Fruit fly (Drosophila melanogaster): ENCODE measurements around the gene CG42834.

Gene CG42834

dm6 chr3R:17401289-17401752, 17.2 kb upstream of the CG42834 start (continued):
- peak; percentile 82 for TF ChIP-seq Hsf (GFP tag; optimal IDR thresholded peaks at IDR 0.05)
- TF ChIP-seq pita (GFP tag; optimal IDR thresholded peaks at IDR 0.05), result no peak
- peak; percentile 61 for TF ChIP-seq Lhr (GFP tag; optimal IDR thresholded peaks at IDR 0.05)
- TF ChIP-seq CG3847 (GFP tag; IDR thresholded peaks at IDR 0.05), result peak; percentile 40
- peak; percentile 54 for TF ChIP-seq nmo (GFP tag; optimal IDR thresholded peaks at IDR 0.05)
- peak; percentile 62 for TF ChIP-seq ranshi (GFP tag; IDR thresholded peaks at IDR 0.05)
- peak; percentile 60 for TF ChIP-seq CG11504 (tag; optimal IDR thresholded peaks at IDR 0.05)
- TF ChIP-seq CG13894 (tag; optimal IDR thresholded peaks at IDR 0.05), result no peak
- TF ChIP-seq slbo (GFP tag; IDR thresholded peaks at IDR 0.05), result peak; percentile 67
- TF ChIP-seq tup (GFP tag; optimal IDR thresholded peaks at IDR 0.05), result no peak
- TF ChIP-seq sim (GFP tag; IDR thresholded peaks at IDR 0.05), result no peak
- peak; percentile 16 for TF ChIP-seq CG10267 (tag; optimal IDR thresholded peaks at IDR 0.05)
- no peak for TF ChIP-seq CG14014 (GFP tag; IDR thresholded peaks at IDR 0.05)
- no peak for TF ChIP-seq h (optimal IDR thresholded peaks at IDR 0.05)
- TF ChIP-seq cad (GFP tag; optimal IDR thresholded peaks at IDR 0.05), result no peak
- no peak for TF ChIP-seq Asciz (GFP tag; optimal IDR thresholded peaks at IDR 0.05)
- no peak for TF ChIP-seq CG10431 (GFP tag; optimal IDR thresholded peaks at IDR 0.05)
- TF ChIP-seq CG2678 (tag; optimal IDR thresholded peaks at IDR 0.05), result peak; percentile 59
- no peak for TF ChIP-seq CG3065 (GFP tag; optimal IDR thresholded peaks at IDR 0.05)
- peak; percentile 22 for TF ChIP-seq CG1602 (GFP tag; optimal IDR thresholded peaks at IDR 0.05)
- no peak for TF ChIP-seq CG16863 (GFP tag; optimal IDR thresholded peaks at IDR 0.05)
- no peak for TF ChIP-seq Usf (GFP tag; optimal IDR thresholded peaks at IDR 0.05)
- TF ChIP-seq gsb-n (tag; optimal IDR thresholded peaks at IDR 0.05), result peak; percentile 52
- TF ChIP-seq Mes4 (GFP tag; optimal IDR thresholded peaks at IDR 0.05), result peak; percentile 27
- no peak for TF ChIP-seq danr (GFP tag; IDR thresholded peaks at IDR 0.05)
- TF ChIP-seq CG33557 (GFP tag; optimal IDR thresholded peaks at IDR 0.05), result no peak
- TF ChIP-seq sd (tag; optimal IDR thresholded peaks at IDR 0.05), result peak; percentile 24
- peak; percentile 45; the same call in 1 of the 2 replicates for TF ChIP-seq CG6272 (GFP tag; IDR thresholded peaks at IDR 0.05)
- TF ChIP-seq z (GFP tag; IDR thresholded peaks at IDR 0.05), result no peak
- TF ChIP-seq caup (GFP tag; optimal IDR thresholded peaks at IDR 0.05; ENCODE audit: severe bottlenecking), result peak; percentile 11
- TF ChIP-seq Trl (optimal IDR thresholded peaks at IDR 0.05), result no peak
- TF ChIP-seq Trl (GFP tag; optimal IDR thresholded peaks at IDR 0.05), result peak; percentile 53
- TF ChIP-seq CG10274 (GFP tag; optimal IDR thresholded peaks at IDR 0.05), result no peak
- 0 out of 3 replicates have a peak, but pooled peaks have one; percentile 27 for TF ChIP-seq Aef1 (GFP tag; IDR thresholded peaks at IDR 0.05)
- no peak for TF ChIP-seq CG6854 (GFP tag; optimal IDR thresholded peaks at IDR 0.05)
- TF ChIP-seq CG13287 (GFP tag; IDR thresholded peaks at IDR 0.05; ENCODE audit: partially characterized antibody), result peak; percentile 86
- TF ChIP-seq CG18476 (GFP tag; optimal IDR thresholded peaks at IDR 0.05), result peak; percentile 23
- TF ChIP-seq Pdp1 (GFP tag; optimal IDR thresholded peaks at IDR 0.05), result peak; percentile 61 to 85
- TF ChIP-seq CG12155 (GFP tag; optimal IDR thresholded peaks at IDR 0.05), result peak; percentile 53
- peak; percentile 15 for TF ChIP-seq ERR (GFP tag; optimal IDR thresholded peaks at IDR 0.05)
- peak; percentile 50 for TF ChIP-seq CG14441 (GFP tag; IDR thresholded peaks at IDR 0.05)
- peak; percentile 49 for TF ChIP-seq CG15269 (tag; optimal IDR thresholded peaks at IDR 0.05)
- peak; percentile 4 for TF ChIP-seq CG33213 (GFP tag; optimal IDR thresholded peaks at IDR 0.05)
- peak; percentile 82 for TF ChIP-seq HLH4C (GFP tag; IDR thresholded peaks at IDR 0.05; ENCODE audit: partially characterized antibody)
- no peak for TF ChIP-seq CG12219 (GFP tag; optimal IDR thresholded peaks at IDR 0.05)
- TF ChIP-seq kah (GFP tag; optimal IDR thresholded peaks at IDR 0.05), result no peak
- peak; percentile 62 for TF ChIP-seq Sox102F (GFP tag; optimal IDR thresholded peaks at IDR 0.05)
- peak; percentile 91 for TF ChIP-seq CG30020 (tag; optimal IDR thresholded peaks at IDR 0.05)
- TF ChIP-seq Myb (GFP tag; optimal IDR thresholded peaks at IDR 0.05), result peak; percentile 49
- TF ChIP-seq stwl (tag; optimal IDR thresholded peaks at IDR 0.05), result peak; percentile 81
- no peak for TF ChIP-seq bigmax (GFP tag; optimal IDR thresholded peaks at IDR 0.05)
